Fruit fly (Drosophila melanogaster) whole organism, embryonic: ENCODE data around the gene Tti1.

Experiments
- CG10366 ChIP-seq: fragments of 200-800 bp; sonication (Bioruptor generic); IDR thresholded peaks from 2 replicates; pipeline ENCODE4 v1.3.6; 2022; ENCODE audit warnings: missing biosample characterization, missing genetic modification characterization
- CG10959 ChIP-seq: fragments of 200-800 bp; sonication (Bioruptor generic); IDR thresholded peaks from 2 replicates; pipeline ENCODE4 v1.3.6; 2022; ENCODE audit warnings: missing biosample characterization, missing genetic modification characterization
- CG11247 ChIP-seq: fragments of 200-800 bp; sonication (Bioruptor generic); IDR thresholded peaks from 2 replicates; pipeline ENCODE4 v1.3.6; 2022; ENCODE audit warnings: missing biosample characterization, missing genetic modification characterization
- CG11560 ChIP-seq: fragments of 200-800 bp; sonication (Bioruptor generic); IDR thresholded peaks from 3 replicates; pipeline ENCODE4 v1.3.6; 2022; ENCODE audit warnings: missing biosample characterization, missing genetic modification characterization
- CG13775 ChIP-seq: fragments of 200-800 bp; sonication (Bioruptor generic); optimal IDR thresholded peaks from 3 replicates; lab custom pipeline; 2017; ENCODE audit warnings: missing biosample characterization, mild to moderate bottlenecking, missing genetic modification characterization
- CG14667 ChIP-seq: fragments of 200-800 bp; sonication (Bioruptor generic); IDR thresholded peaks from 2 replicates; pipeline ENCODE4 v1.3.6; 2022; ENCODE audit warnings: missing biosample characterization, missing genetic modification characterization
- CG14710 ChIP-seq: fragments of 200-800 bp; sonication (Bioruptor generic); optimal IDR thresholded peaks from 3 replicates; lab custom pipeline; 2019; ENCODE audit warnings: missing biosample characterization, mild to moderate bottlenecking, missing genetic modification characterization, moderate library complexity
- CG15073 ChIP-seq: fragments of 200-800 bp; sonication (Bioruptor generic); optimal IDR thresholded peaks from 2 replicates; lab custom pipeline; 2016; ENCODE audit warnings: missing biosample characterization, missing genetic modification characterization
- CG15269 ChIP-seq: fragments of 200-800 bp; sonication (Bioruptor generic); optimal IDR thresholded peaks from 2 replicates; lab custom pipeline; 2018; ENCODE audit warnings: missing biosample characterization, mild to moderate bottlenecking, missing genetic modification characterization, moderate library complexity
- CG1647 ChIP-seq: fragments of 200-800 bp; sonication (Bioruptor generic); optimal IDR thresholded peaks from 3 replicates; lab custom pipeline; 2016; ENCODE audit warnings: missing biosample characterization, missing genetic modification characterization
- CG2875 ChIP-seq: fragments of 200-800 bp; sonication (Bioruptor generic); optimal IDR thresholded peaks from 2 replicates; lab custom pipeline; 2017; ENCODE audit warnings: missing biosample characterization, mild to moderate bottlenecking, missing genetic modification characterization, missing genetic modification reagents
- CG31365 ChIP-seq: fragments of 200-800 bp; sonication (Bioruptor generic); optimal IDR thresholded peaks from 2 replicates; lab custom pipeline; 2018; ENCODE audit warnings: missing biosample characterization, mild to moderate bottlenecking, missing genetic modification characterization
- CG31388 ChIP-seq: fragments of 200-800 bp; sonication (Bioruptor generic); optimal IDR thresholded peaks from 2 replicates; lab custom pipeline; 2016; ENCODE audit warnings: missing biosample characterization, missing genetic modification characterization
- CG34376 ChIP-seq: fragments of 200-800 bp; sonication (Bioruptor generic); optimal IDR thresholded peaks from 2 replicates; lab custom pipeline; 2018; ENCODE audit warnings: missing biosample characterization, mild to moderate bottlenecking, missing genetic modification characterization
- CG4282 ChIP-seq: fragments of 200-800 bp; sonication (Bioruptor generic); optimal IDR thresholded peaks from 2 replicates; lab custom pipeline; 2016; ENCODE audit warnings: missing biosample characterization, missing genetic modification characterization
- CG4820 ChIP-seq: fragments of 200-800 bp; sonication (Bioruptor generic); optimal IDR thresholded peaks from 3 replicates; lab custom pipeline; 2016; ENCODE audit warnings: missing biosample characterization, missing genetic modification characterization
- CG6854 ChIP-seq: fragments of 200-800 bp; sonication (Bioruptor generic); optimal IDR thresholded peaks from 3 replicates; lab custom pipeline; 2017; ENCODE audit warnings: missing biosample characterization, mild to moderate bottlenecking, missing genetic modification characterization
- CG8924 ChIP-seq: fragments of 200-800 bp; optimal IDR thresholded peaks from 3 replicates; lab custom pipeline; 2019; ENCODE audit warnings: missing biosample characterization, mild to moderate bottlenecking, missing genetic modification characterization, moderate library complexity
- CG9817 ChIP-seq: fragments of 200-800 bp; sonication (Bioruptor generic); optimal IDR thresholded peaks from 2 replicates; lab custom pipeline; 2018; ENCODE audit warnings: missing biosample characterization, mild to moderate bottlenecking, missing genetic modification characterization, moderate library complexity
- CG9876 ChIP-seq: fragments of 200-800 bp; sonication (Bioruptor generic); optimal IDR thresholded peaks from 2 replicates; lab custom pipeline; 2016; ENCODE audit warnings: missing biosample characterization, missing genetic modification characterization
- Dad ChIP-seq: fragments of 200-800 bp; sonication (Bioruptor generic); optimal IDR thresholded peaks from 3 replicates; lab custom pipeline; 2016; ENCODE audit warnings: missing biosample characterization, missing genetic modification characterization
- Dip3 ChIP-seq: fragments of 200-800 bp; sonication (Bioruptor generic); optimal IDR thresholded peaks from 3 replicates; lab custom pipeline; 2016; ENCODE audit warnings: missing biosample characterization, missing genetic modification characterization
- Drgx ChIP-seq: fragments of 200-800 bp; sonication (Bioruptor generic); IDR thresholded peaks from 2 replicates; pipeline ENCODE4 v1.3.6; 2022; ENCODE audit warnings: missing biosample characterization, missing genetic modification characterization
- Eip74EF ChIP-seq, 2 experiments: fragments of 200-800 bp in 1 of 2; fragments of >200 bp in 1 of 2; sonication (Bioruptor generic) in 1 of 2; optimal IDR thresholded peaks; 2 replicates each; lab custom pipeline; 2017 to 2019; ENCODE audit warnings: missing biosample characterization in 2 of 2, missing genetic modification characterization in 2 of 2, mild to moderate bottlenecking in 1 of 2, moderate library complexity in 1 of 2
- Elba2 ChIP-seq: fragments of 200-800 bp; sonication (Bioruptor generic); optimal IDR thresholded peaks from 3 replicates; lab custom pipeline; 2016; ENCODE audit warnings: missing biosample characterization, missing genetic modification characterization
- Ets65A ChIP-seq: fragments of 200-800 bp; sonication (Bioruptor generic); peaks from one replicate; lab custom pipeline; 2016; ENCODE audit warnings: missing biosample characterization, missing genetic modification characterization
- Gug ChIP-seq: fragments of 200-800 bp; sonication (Bioruptor generic); IDR thresholded peaks from 4 replicates; pipeline ENCODE4 v1.3.6; 2022; ENCODE audit warnings: missing biosample characterization, missing genetic modification characterization
- HLH3B ChIP-seq: fragments of 200-800 bp; sonication (Bioruptor generic); IDR thresholded peaks from 2 replicates; pipeline ENCODE4 v1.3.6; 2022; ENCODE audit warnings: missing biosample characterization, missing genetic modification characterization
- Hey ChIP-seq: fragments of 200-800 bp; sonication (Bioruptor generic); optimal IDR thresholded peaks from 3 replicates; lab custom pipeline; 2018; ENCODE audit warnings: missing biosample characterization, mild to moderate bottlenecking, missing genetic modification characterization
- Oaz ChIP-seq: fragments of 200-800 bp; sonication (Bioruptor generic); IDR thresholded peaks from 2 replicates; pipeline ENCODE4 v1.3.6; 2022; ENCODE audit warnings: missing biosample characterization, missing genetic modification characterization
- Side ChIP-seq: fragments of 200-800 bp; sonication (Bioruptor generic); optimal IDR thresholded peaks from 2 replicates; lab custom pipeline; 2016; ENCODE audit warnings: missing biosample characterization, missing genetic modification characterization
- Sry-β ChIP-seq: fragments of 200-800 bp; sonication (Bioruptor generic); optimal IDR thresholded peaks from 2 replicates; lab custom pipeline; 2018; ENCODE audit warnings: missing biosample characterization, mild to moderate bottlenecking, missing genetic modification characterization, moderate library complexity
- ap ChIP-seq: fragments of 200-800 bp; sonication (Bioruptor generic); IDR thresholded peaks from 2 replicates; pipeline ENCODE4 v1.3.6; 2022; ENCODE audit warnings: missing biosample characterization, missing genetic modification characterization
- ato ChIP-seq: fragments of 200-800 bp; sonication (Bioruptor generic); IDR thresholded peaks from 2 replicates; pipeline ENCODE4 v1.3.6; 2022; ENCODE audit warnings: missing biosample characterization, missing genetic modification characterization; ENCODE audit not compliant: partially characterized antibody
- btn ChIP-seq: fragments of 200-800 bp; sonication (Bioruptor generic); optimal IDR thresholded peaks from 2 replicates; lab custom pipeline; 2016; ENCODE audit warnings: missing biosample characterization, missing genetic modification characterization
- chif ChIP-seq, 2 experiments: fragments of 200-800 bp; sonication (Bioruptor generic); optimal IDR thresholded peaks; 3 replicates each; lab custom pipeline; 2016; ENCODE audit warnings: missing biosample characterization in 2 of 2, missing genetic modification characterization in 2 of 2
- ci ChIP-seq: fragments of 200-800 bp; sonication (Bioruptor generic); IDR thresholded peaks from 3 replicates; pipeline ENCODE4 v1.3.6; 2022; ENCODE audit warnings: missing biosample characterization, missing genetic modification characterization
- danr ChIP-seq: fragments of 200-800 bp; sonication (Bioruptor generic); IDR thresholded peaks from 2 replicates; pipeline ENCODE4 v1.3.6; 2022; ENCODE audit warnings: missing biosample characterization, missing genetic modification characterization
- grn ChIP-seq: fragments of 200-800 bp; sonication (Bioruptor generic); optimal IDR thresholded peaks from 3 replicates; lab custom pipeline; 2017; ENCODE audit warnings: missing biosample characterization, missing genetic modification characterization
- hbn ChIP-seq: fragments of 200-800 bp; sonication (Bioruptor generic); IDR thresholded peaks from 2 replicates; pipeline ENCODE4 v1.3.6; 2022; ENCODE audit warnings: missing biosample characterization, missing genetic modification characterization; ENCODE audit not compliant: partially characterized antibody
- hkb ChIP-seq, 2 experiments: fragments of 200-800 bp in 1 of 2; fragments of >200 bp in 1 of 2; sonication (Bioruptor generic) in 1 of 2; IDR thresholded peaks in 1 of 2; optimal IDR thresholded peaks in 1 of 2; 2 replicates each; pipeline versions ENCODE4 v1.3.6 to Lab custom; 2017 to 2022; ENCODE audit warnings: missing biosample characterization in 1 of 2, missing genetic modification characterization in 1 of 2
- mam ChIP-seq: fragments of 200-800 bp; sonication (Bioruptor generic); optimal IDR thresholded peaks from 3 replicates; lab custom pipeline; 2016; ENCODE audit warnings: missing biosample characterization, missing genetic modification characterization
- nom ChIP-seq: fragments of 200-800 bp; sonication (Bioruptor generic); optimal IDR thresholded peaks from 2 replicates; lab custom pipeline; 2017; ENCODE audit warnings: missing biosample characterization, missing genetic modification characterization, mild to moderate bottlenecking, moderate library complexity, missing genetic modification reagents
- onecut ChIP-seq: fragments of 200-800 bp; sonication (Bioruptor generic); IDR thresholded peaks from 2 replicates; pipeline ENCODE4 v1.3.6; 2022; ENCODE audit warnings: missing biosample characterization, missing genetic modification characterization
- phol ChIP-seq: fragments of 200-800 bp; sonication (Bioruptor generic); optimal IDR thresholded peaks from 3 replicates; lab custom pipeline; 2018; ENCODE audit warnings: missing biosample characterization, mild to moderate bottlenecking, missing genetic modification characterization, moderate library complexity
- rib ChIP-seq: fragments of 200-800 bp; sonication (Bioruptor generic); IDR thresholded peaks from 2 replicates; pipeline ENCODE4 v1.3.6; 2022; ENCODE audit warnings: missing biosample characterization, missing genetic modification characterization
- usp ChIP-seq: fragments of >200 bp; optimal IDR thresholded peaks from 2 replicates; lab custom pipeline; 2017; ENCODE audit warnings: missing biosample characterization, missing genetic modification characterization
- vfl ChIP-seq: fragments of 200-800 bp; sonication (Bioruptor generic); optimal IDR thresholded peaks from 2 replicates; lab custom pipeline; 2016; ENCODE audit warnings: missing biosample characterization, missing genetic modification characterization
- zf30C ChIP-seq: fragments of 200-800 bp; sonication (Bioruptor generic); optimal IDR thresholded peaks from 3 replicates; lab custom pipeline; 2018; ENCODE audit warnings: missing biosample characterization, mild to moderate bottlenecking, missing genetic modification characterization
- zfh2 ChIP-seq: fragments of 200-800 bp; sonication (Bioruptor generic); optimal IDR thresholded peaks from 2 replicates; lab custom pipeline; 2016; ENCODE audit warnings: missing biosample characterization, missing genetic modification characterization

Gene Tti1

dm6 chr3R:9777941-9778360 lies 23.5 kb upstream of the Tti1 start, which contains the start of gene RpS29 (continued):
- TF ChIP-seq Side (GFP tag; lab: Kevin White, UChicago) (peak; percentile 86), hkb (optimal IDR thresholded peaks at IDR 0.05; lab: Kevin White, UChicago) (no peak), hkb (GFP tag; IDR thresholded peaks at IDR 0.05; lab: Robert Waterston, UW) (peak; percentile 52), phol (tag; lab: Kevin White, UChicago) (peak; percentile 82), ato (GFP tag; lab: Robert Waterston, UW) (peak; percentile 88), Eip74EF (GFP tag; optimal IDR thresholded peaks at IDR 0.05; lab: Kevin White, UChicago) (peak in 1 of 2 experiments; percentile 69), CG13775 (GFP tag; lab: Kevin White, UChicago) (peak; percentile 77), Ets65A (peak; percentile 99), Oaz (peak; percentile 31; the same call in 1 of the 2 replicates), CG9817 (tag; lab: Kevin White, UChicago) (peak; percentile 83), CG10366 (GFP tag; lab: Robert Waterston, UW) (peak; percentile 86), CG1647 (GFP tag; lab: Kevin White, UChicago) (peak; percentile 84), Gug (GFP tag; lab: Robert Waterston, UW) (peak; percentile 87), CG11560 (tag; lab: Robert Waterston, UW) (peak; percentile 74; the same call in 2 of the 3 replicates), zf30C (peak; percentile 57), CG14667 (GFP tag; lab: Robert Waterston, UW) (peak; percentile 54; the same call in 1 of the 2 replicates), usp (GFP tag; lab: Kevin White, UChicago) (no peak), danr (0 out of 2 replicates have a peak, but pooled peaks have one; percentile 28), ap (no peak), Sry-β (GFP tag; lab: Kevin White, UChicago) (peak; percentile 53), hbn (GFP tag; lab: Robert Waterston, UW) (peak; percentile 96), CG15269 (peak; percentile 58), CG31388 (GFP tag; lab: Kevin White, UChicago) (no peak), mam (GFP tag; lab: Kevin White, UChicago) (peak; percentile 92), Dip3 (GFP tag; lab: Kevin White, UChicago) (peak; percentile 72), CG11247 (peak; percentile 84), CG10959 (GFP tag; lab: Robert Waterston, UW) (peak; percentile 41; the same call in 1 of the 2 replicates), CG31365 (tag; lab: Kevin White, UChicago) (peak; percentile 51), vfl (peak; percentile 79), btn (GFP tag; lab: Kevin White, UChicago) (no peak), ci (GFP tag; lab: Robert Waterston, UW) (peak; percentile 93), CG9876 (GFP tag; lab: Kevin White, UChicago) (peak; percentile 91), Elba2 (GFP tag; lab: Kevin White, UChicago) (no peak), grn (GFP tag; lab: Kevin White, UChicago) (peak; percentile 61), CG8924 (tag; lab: Kevin White, UChicago) (peak; percentile 58), zfh2 (GFP tag; lab: Kevin White, UChicago) (peak; percentile 87), Drgx (GFP tag; lab: Robert Waterston, UW) (0 out of 2 replicates have a peak, but pooled peaks have one; percentile 33), CG14710 (tag; lab: Kevin White, UChicago) (peak; percentile 87), CG15073 (GFP tag; lab: Kevin White, UChicago) (no peak), Hey (tag; lab: Kevin White, UChicago) (peak; percentile 74), Dad (GFP tag; lab: Kevin White, UChicago) (peak; percentile 84), nom (GFP tag; lab: Kevin White, UChicago) (peak; percentile 78), CG4820 (peak; percentile 52), CG4282 (GFP tag; lab: Kevin White, UChicago) (peak; percentile 84), CG6854 (GFP tag; lab: Kevin White, UChicago) (peak; percentile 66), HLH3B (peak; percentile 73), chif (GFP tag; optimal IDR thresholded peaks at IDR 0.05; lab: Kevin White, UChicago) (peak; percentile 57 to 70), onecut (GFP tag; lab: Robert Waterston, UW) (peak; percentile 65; the same call in 1 of the 2 replicates), CG34376 (peak; percentile 92), CG2875 (GFP tag; lab: Kevin White, UChicago) (peak; percentile 43), rib (peak; percentile 52; the same call in 1 of the 2 replicates)
